Comparison of ENCODE assay signal across 6 worm cellular contexts in genomic region chrV:2211936-2212335, ce11.
TF ChIP-seq lines count a peak whose summit lies in the region.

TSS of gene nhr-133 (minus strand) at chrV:2212118.

TF ChIP-seq in whole organism, L1 larva, 84 proteins besides CTCF, POLR2A, EP300 and RAD21 (continues in another document):
- TF ChIP-seq C04F5.9 (tag; optimal IDR thresholded peaks at IDR 0.05; lab: Kevin White, UChicago) (no peak), isw-1 (GFP tag; IDR thresholded peaks at IDR 0.05; lab: Robert Waterston, UW) (no peak), unc-98 (GFP tag; IDR thresholded peaks at IDR 0.05; lab: Robert Waterston, UW) (no peak), snu-23 (GFP tag; optimal IDR thresholded peaks at IDR 0.05; lab: Kevin White, UChicago) (peak; percentile 39), egl-13 (tag; optimal IDR thresholded peaks at IDR 0.05; lab: Kevin White, UChicago) (no peak), F16B12.6 (tag; optimal IDR thresholded peaks at IDR 0.05; lab: Kevin White, UChicago) (no peak), tlp-1 (tag; optimal IDR thresholded peaks at IDR 0.05; lab: Kevin White, UChicago) (no peak), ztf-11 (tag; optimal IDR thresholded peaks at IDR 0.05; lab: Kevin White, UChicago) (no peak), fkh-10 (GFP tag; optimal IDR thresholded peaks at IDR 0.05; lab: Kevin White, UChicago) (no peak), xbp-1 (tag; optimal IDR thresholded peaks at IDR 0.05; lab: Kevin White, UChicago) (no peak), lin-35 (GFP tag; optimal IDR thresholded peaks at IDR 0.05; lab: Kevin White, UChicago) (peak in 1 of 2 experiments; percentile 45), C34B4.2 (tag; optimal IDR thresholded peaks at IDR 0.05; lab: Kevin White, UChicago) (no peak), aha-1 (tag; optimal IDR thresholded peaks at IDR 0.05; lab: Kevin White, UChicago) (no peak), aly-2 (tag; optimal IDR thresholded peaks at IDR 0.05; lab: Kevin White, UChicago) (no peak), sox-4 (tag; optimal IDR thresholded peaks at IDR 0.05; lab: Kevin White, UChicago) (no peak), nhr-19 (GFP tag; conservative IDR thresholded peaks at IDR 0.05; lab: Robert Waterston, UW) (no peak)

TF ChIP-seq in whole organism, L2 larva, 48 proteins besides CTCF, POLR2A, EP300 and RAD21:
- TF ChIP-seq crh-2 (tag; optimal IDR thresholded peaks at IDR 0.05; lab: Kevin White, UChicago) (peak; percentile 38), elt-1 (tag; optimal IDR thresholded peaks at IDR 0.05; lab: Kevin White, UChicago) (no peak), sma-9 (GFP tag; optimal IDR thresholded peaks at IDR 0.05; lab: Kevin White, UChicago) (peak; percentile 73), sma-9 (tag; optimal IDR thresholded peaks at IDR 0.05; lab: Kevin White, UChicago) (no peak), nhr-129 (tag; optimal IDR thresholded peaks at IDR 0.05; lab: Kevin White, UChicago) (peak; percentile 7), fos-1 (tag; optimal IDR thresholded peaks at IDR 0.05; lab: Kevin White, UChicago) (peak; percentile 23), peb-1 (tag; optimal IDR thresholded peaks at IDR 0.05; lab: Kevin White, UChicago) (no peak), F13H6.1 (tag; optimal IDR thresholded peaks at IDR 0.05; lab: Kevin White, UChicago) (peak; percentile 3)

TF ChIP-seq in whole organism, L3 larva, 47 proteins besides CTCF, POLR2A, EP300 and RAD21:
- no peak for TF ChIP-seq lsy-12 (tag; optimal IDR thresholded peaks at IDR 0.05; lab: Kevin White, UChicago)
- TF ChIP-seq jun-1 (tag; optimal IDR thresholded peaks at IDR 0.05; lab: Kevin White, UChicago): no peak
- no peak for TF ChIP-seq nhr-77 (tag; optimal IDR thresholded peaks at IDR 0.05; lab: Kevin White, UChicago)
- peak; percentile 73 for TF ChIP-seq pha-4 (tag; optimal IDR thresholded peaks at IDR 0.05; lab: Kevin White, UChicago)
- TF ChIP-seq elt-2 (tag; optimal IDR thresholded peaks at IDR 0.05; lab: Kevin White, UChicago): peak; percentile 38

TF ChIP-seq in whole organism, L4 larva, 104 proteins besides CTCF, POLR2A, EP300 and RAD21:
- TF ChIP-seq dve-1 (tag; optimal IDR thresholded peaks at IDR 0.05; lab: Kevin White, UChicago; ENCODE audit: insufficient read depth) (peak; percentile 55), fos-1 (tag; optimal IDR thresholded peaks at IDR 0.05; lab: Kevin White, UChicago) (no peak), mxl-3 (GFP tag; optimal IDR thresholded peaks at IDR 0.05; lab: Kevin White, UChicago) (peak; percentile 81), mdl-1 (tag; optimal IDR thresholded peaks at IDR 0.05; lab: Kevin White, UChicago) (peak; percentile 12 to 79), ctbp-1 (GFP tag; IDR thresholded peaks at IDR 0.05; lab: Robert Waterston, UW) (no peak), nhr-28 (tag; optimal IDR thresholded peaks at IDR 0.05; lab: Kevin White, UChicago) (peak; percentile 80), daf-16 (GFP tag; optimal IDR thresholded peaks at IDR 0.05; lab: Kevin White, UChicago) (no peak), daf-16 (tag; optimal IDR thresholded peaks at IDR 0.05; lab: Kevin White, UChicago) (peak; percentile 45), pha-4 (GFP tag; IDR thresholded peaks at IDR 0.05; lab: Robert Waterston, UW) (no peak), pha-4 (tag; optimal IDR thresholded peaks at IDR 0.05; lab: Kevin White, UChicago) (peak; percentile 9), mes-2 (tag; optimal IDR thresholded peaks at IDR 0.05; lab: Kevin White, UChicago; ENCODE audit: poor library complexity, severe bottlenecking) (peak; percentile 6), dmd-6 (GFP tag; IDR thresholded peaks at IDR 0.05; lab: Robert Waterston, UW) (peak; percentile 50; the same call in 1 of the 2 replicates), T20F7.1 (GFP tag; optimal IDR thresholded peaks at IDR 0.05; lab: Kevin White, UChicago) (no peak), hlh-30 (tag; optimal IDR thresholded peaks at IDR 0.05; lab: Kevin White, UChicago; ENCODE audit: insufficient read depth) (peak; percentile 83), zip-11 (GFP tag; IDR thresholded peaks at IDR 0.05; lab: Robert Waterston, UW) (no peak), hlh-11 (tag; optimal IDR thresholded peaks at IDR 0.05; lab: Kevin White, UChicago) (peak; percentile 40), lin-1 (GFP tag; IDR thresholded peaks at IDR 0.05; lab: Robert Waterston, UW) (no peak)

TF ChIP-seq in whole organism, late embryonic, 69 proteins besides CTCF, POLR2A, EP300 and RAD21:
- TF ChIP-seq hlh-30 (tag; optimal IDR thresholded peaks at IDR 0.05; lab: Kevin White, UChicago; ENCODE audit: insufficient read depth): peak; percentile 37
- no peak for TF ChIP-seq che-1 (tag; optimal IDR thresholded peaks at IDR 0.05; lab: Kevin White, UChicago)

TF ChIP-seq in whole organism, young adult, 124 proteins besides CTCF, POLR2A, EP300 and RAD21:
- TF ChIP-seq hsf-1 (GFP tag; IDR thresholded peaks at IDR 0.05; lab: Robert Waterston, UW): no peak
- no peak for TF ChIP-seq ztf-6 (GFP tag; IDR thresholded peaks at IDR 0.05; lab: Robert Waterston, UW)
- TF ChIP-seq ets-4 (GFP tag; optimal IDR thresholded peaks at IDR 0.05; lab: Kevin White, UChicago): no peak
- peak; percentile 43; the same call in 1 of the 2 replicates for TF ChIP-seq hmg-1.2 (GFP tag; IDR thresholded peaks at IDR 0.05; lab: Robert Waterston, UW)
- TF ChIP-seq pbrm-1 (GFP tag; IDR thresholded peaks at IDR 0.05; lab: Robert Waterston, UW): no peak
- TF ChIP-seq nhr-80 (tag; optimal IDR thresholded peaks at IDR 0.05; lab: Kevin White, UChicago): peak; percentile 16
- no peak for TF ChIP-seq bed-1 (GFP tag; IDR thresholded peaks at IDR 0.05; lab: Robert Waterston, UW)
- no peak for TF ChIP-seq die-1 (tag; optimal IDR thresholded peaks at IDR 0.05; lab: Kevin White, UChicago)
- TF ChIP-seq zfh-2 (GFP tag; conservative IDR thresholded peaks at IDR 0.05; lab: Robert Waterston, UW): peak; percentile 47; the same call in 1 of the 2 replicates
- TF ChIP-seq ztf-28 (GFP tag; IDR thresholded peaks at IDR 0.05; lab: Robert Waterston, UW): no peak
